Worm (Caenorhabditis elegans) whole organism, L1 larva: ENCODE results near the gene cox-10.

ENCODE experiments used
- C04F5.9 ChIP-seq: sonication (generic microtip); optimal IDR thresholded peaks from 2 replicates; lab custom pipeline; 2016; ENCODE audit warnings: missing genetic modification characterization, missing compliant biosample characterization
- C16A3.4 ChIP-seq: fragments of 150-350 bp; optimal IDR thresholded peaks from 2 replicates; lab custom pipeline; 2014; ENCODE audit warnings: missing biosample characterization, missing genetic modification characterization
- C34B4.2 ChIP-seq: sonication (generic microtip); optimal IDR thresholded peaks from 2 replicates; lab custom pipeline; 2017; ENCODE audit warnings: mild to moderate bottlenecking, missing genetic modification characterization, missing compliant biosample characterization
- Y116A8C.19 ChIP-seq: sonication (generic microtip); optimal IDR thresholded peaks from 2 replicates; lab custom pipeline; 2016; ENCODE audit warnings: missing compliant biosample characterization, missing genetic modification characterization, borderline replicate concordance
- ama-1 ChIP-seq: fragments of 150-350 bp; optimal IDR thresholded peaks from 2 replicates; lab custom pipeline; 2014
- ceh-8 ChIP-seq: fragments of 200-800 bp; sonication (Bioruptor generic); optimal IDR thresholded peaks from 2 replicates; lab custom pipeline; 2018; ENCODE audit warnings: mild to moderate bottlenecking, missing genetic modification characterization, moderate library complexity, missing compliant biosample characterization
- ceh-82 ChIP-seq, 3 experiments: fragments of 150-350 bp in 1 of 3; sonication (generic microtip) in 2 of 3; optimal IDR thresholded peaks; 2 replicates each; lab custom pipeline; 2014 to 2017; ENCODE audit warnings: missing biosample characterization in 3 of 3, missing genetic modification characterization in 3 of 3
- ceh-88 ChIP-seq: fragments of 200-800 bp; sonication (Bioruptor generic); IDR thresholded peaks from 2 replicates; pipeline ENCODE4 v1.3.6; 2022; ENCODE audit warnings: missing genetic modification characterization, missing compliant biosample characterization
- ceh-90 ChIP-seq: sonication (generic microtip); optimal IDR thresholded peaks from 2 replicates; lab custom pipeline; 2016; ENCODE audit warnings: missing genetic modification characterization, missing compliant biosample characterization
- dpl-1 ChIP-seq, 3 experiments: fragments of 150-350 bp in 2 of 3; sonication (generic microtip) in 1 of 3; optimal IDR thresholded peaks; 2 replicates each; lab custom pipeline; 2014 to 2017; ENCODE audit warnings: missing biosample characterization in 3 of 3, missing genetic modification characterization in 3 of 3, missing genetic modification reagents in 3 of 3
- efl-1 ChIP-seq, 4 experiments: fragments of 150-350 bp; optimal IDR thresholded peaks in 3 of 4; peaks in 1 of 4; 1 replicate in 1 of 4; 2 replicates in 3 of 4; lab custom pipeline; 2014; ENCODE audit warnings: missing biosample characterization in 2 of 4, missing genetic modification characterization in 2 of 4, missing genetic modification reagents in 2 of 4
- egl-13 ChIP-seq: sonication (generic microtip); optimal IDR thresholded peaks from 2 replicates; lab custom pipeline; 2016; ENCODE audit warnings: missing genotype, missing genetic modification reagents, missing genetic modification characterization, missing compliant biosample characterization
- egl-27 ChIP-seq, 2 experiments: fragments of 150-350 bp in 1 of 2; sonication (generic microtip); optimal IDR thresholded peaks; 3 replicates each; lab custom pipeline; 2017 to 2018; ENCODE audit warnings: missing biosample characterization in 2 of 2, missing genetic modification characterization in 2 of 2, missing genetic modification reagents in 2 of 2
- fkh-4 ChIP-seq: sonication (generic microtip); optimal IDR thresholded peaks from 2 replicates; lab custom pipeline; 2016; ENCODE audit warnings: missing compliant biosample characterization, missing genetic modification characterization, borderline replicate concordance
- fkh-8 ChIP-seq: sonication (generic microtip); optimal IDR thresholded peaks from 2 replicates; lab custom pipeline; 2016; ENCODE audit warnings: mild to moderate bottlenecking, missing genetic modification characterization, missing compliant biosample characterization
- fos-1 ChIP-seq: fragments of 150-350 bp; optimal IDR thresholded peaks from 2 replicates; lab custom pipeline; 2014; ENCODE audit warnings: missing biosample characterization, missing genetic modification characterization
- isw-1 ChIP-seq: fragments of 200-800 bp; sonication (Bioruptor generic); IDR thresholded peaks from 2 replicates; pipeline ENCODE4 v1.3.6; 2022; ENCODE audit warnings: missing genetic modification characterization, missing compliant biosample characterization
- lin-15B ChIP-seq: fragments of 150-350 bp; sonication (generic microtip); optimal IDR thresholded peaks from 3 replicates; lab custom pipeline; 2014; ENCODE audit warnings: missing biosample characterization, missing genetic modification characterization
- lin-35 ChIP-seq, 2 experiments: fragments of 150-350 bp; optimal IDR thresholded peaks; 2 replicates each; lab custom pipeline; 2014; ENCODE audit warnings: missing biosample characterization in 2 of 2, missing genetic modification characterization in 2 of 2, missing genetic modification reagents in 2 of 2
- lir-3 ChIP-seq: sonication (generic microtip); optimal IDR thresholded peaks from 2 replicates; lab custom pipeline; 2016; ENCODE audit warnings: mild to moderate bottlenecking, missing genetic modification characterization, moderate library complexity, missing compliant biosample characterization; ENCODE audit not compliant: poor library complexity
- mab-9 ChIP-seq: fragments of 200-800 bp; sonication (Bioruptor generic); IDR thresholded peaks from 2 replicates; pipeline ENCODE4 v1.3.6; 2022; ENCODE audit warnings: missing genetic modification reagents, missing genetic modification characterization, missing compliant biosample characterization
- nhr-12 ChIP-seq: sonication (generic microtip); optimal IDR thresholded peaks from 2 replicates; lab custom pipeline; 2017; ENCODE audit warnings: missing biosample characterization, missing genetic modification characterization
- nhr-19 ChIP-seq: fragments of 200-800 bp; sonication (Bioruptor generic); conservative IDR thresholded peaks from 2 replicates; pipeline ENCODE4 v1.3.6; 2022; ENCODE audit warnings: missing genetic modification characterization, missing compliant biosample characterization
- nhr-28 ChIP-seq: fragments of 150-350 bp; optimal IDR thresholded peaks from 2 replicates; lab custom pipeline; 2014; ENCODE audit warnings: missing biosample characterization, missing genetic modification characterization
- nhr-85 ChIP-seq: sonication (generic microtip); peaks from one replicate; lab custom pipeline; 2016; ENCODE audit warnings: missing genetic modification characterization, inconsistent platforms, missing compliant biosample characterization
- pax-3 ChIP-seq: fragments of 200-800 bp; sonication (Bioruptor generic); optimal IDR thresholded peaks from 2 replicates; lab custom pipeline; 2018; ENCODE audit warnings: mild to moderate bottlenecking, missing genetic modification characterization, moderate library complexity, missing compliant biosample characterization
- snu-23 ChIP-seq: sonication (generic microtip); optimal IDR thresholded peaks from 2 replicates; lab custom pipeline; 2016; ENCODE audit warnings: missing genetic modification characterization, missing compliant biosample characterization
- sox-4 ChIP-seq: sonication (generic microtip); optimal IDR thresholded peaks from 2 replicates; lab custom pipeline; 2016; ENCODE audit warnings: missing genetic modification characterization, missing compliant biosample characterization
- sptf-1 ChIP-seq: fragments of 150-350 bp; optimal IDR thresholded peaks from 2 replicates; lab custom pipeline; 2014; ENCODE audit warnings: missing biosample characterization, missing genetic modification characterization
- swsn-7 ChIP-seq: sonication (generic microtip); optimal IDR thresholded peaks from 2 replicates; lab custom pipeline; 2016; ENCODE audit warnings: missing genetic modification characterization, missing compliant biosample characterization
- tbx-2 ChIP-seq: sonication (generic microtip); optimal IDR thresholded peaks from 2 replicates; lab custom pipeline; 2016; ENCODE audit warnings: missing genetic modification characterization, missing compliant biosample characterization
- tlp-1 ChIP-seq: fragments of 150-350 bp; optimal IDR thresholded peaks from 2 replicates; lab custom pipeline; 2014; ENCODE audit warnings: missing biosample characterization, missing genetic modification characterization
- unc-30 ChIP-seq: sonication (generic microtip); optimal IDR thresholded peaks from 2 replicates; lab custom pipeline; 2017; ENCODE audit warnings: missing biosample characterization, missing genetic modification characterization
- xbp-1 ChIP-seq: sonication (generic microtip); optimal IDR thresholded peaks from 2 replicates; lab custom pipeline; 2016; ENCODE audit warnings: missing genetic modification characterization, missing compliant biosample characterization

Gene cox-10

ce11 chrII:12670877-12671864 lies 8.6 kb upstream of the cox-10 start:
- TF ChIP-seq egl-27 (tag; optimal IDR thresholded peaks at IDR 0.05; lab: Kevin White, UChicago): no peak
- no peak for TF ChIP-seq sox-4 (tag; lab: Kevin White, UChicago)
- no peak for TF ChIP-seq egl-13
- no peak for TF ChIP-seq unc-30
- TF ChIP-seq nhr-19 (GFP tag; lab: Robert Waterston, UW): no peak
- no peak for TF ChIP-seq swsn-7
- peak; percentile 40; the same call in 1 of the 2 replicates for TF ChIP-seq mab-9 (GFP tag; lab: Robert Waterston, UW)
- no peak for TF ChIP-seq ceh-90 (tag; lab: Kevin White, UChicago)
- TF ChIP-seq C34B4.2 (tag; lab: Kevin White, UChicago): no peak
- TF ChIP-seq lin-15B (tag; lab: Kevin White, UChicago): no peak
- TF ChIP-seq ama-1 (lab: Kevin White, UChicago): no peak
- no peak for TF ChIP-seq ceh-8 (GFP tag; lab: Kevin White, UChicago)
- TF ChIP-seq efl-1 (optimal IDR thresholded peaks at IDR 0.05; lab: Kevin White, UChicago): no peak
- peak in 1 of 2 experiments; percentile 28 for TF ChIP-seq efl-1 (GFP tag; optimal IDR thresholded peaks at IDR 0.05 in 1 of 2; lab: Kevin White, UChicago)
- no peak for TF ChIP-seq snu-23 (GFP tag; lab: Kevin White, UChicago)
- TF ChIP-seq tlp-1 (tag; lab: Kevin White, UChicago): no peak
- TF ChIP-seq ceh-82 (tag; optimal IDR thresholded peaks at IDR 0.05; lab: Kevin White, UChicago): no peak

- TF ChIP-seq nhr-85 (tag; lab: Kevin White, UChicago) (peak; percentile 66), snu-23 (GFP tag; lab: Kevin White, UChicago) (no peak)
Measured at ce11 chrII:12671892-12672291, 7.9 kb upstream of the cox-10 start.

ce11 chrII:12672512-12672911 lies 7.2 kb upstream of the cox-10 start:
- no peak for TF ChIP-seq efl-1 (optimal IDR thresholded peaks at IDR 0.05; lab: Kevin White, UChicago)
- peak in 1 of 2 experiments; percentile 27 for TF ChIP-seq efl-1 (GFP tag; optimal IDR thresholded peaks at IDR 0.05 in 1 of 2; lab: Kevin White, UChicago)
- no peak for TF ChIP-seq fos-1 (tag; lab: Kevin White, UChicago)
- TF ChIP-seq nhr-19 (GFP tag; lab: Robert Waterston, UW): 0 out of 2 replicates have a peak, but pooled peaks have one; percentile 4
- no peak for TF ChIP-seq dpl-1 (GFP tag; optimal IDR thresholded peaks at IDR 0.05; lab: Kevin White, UChicago)
- peak; percentile 4 for TF ChIP-seq fkh-8 (tag; lab: Kevin White, UChicago)
- TF ChIP-seq, all 84 proteins: peak for 3

ce11 chrII:12673311-12673710 lies 6.4 kb upstream of the cox-10 start:
- no peak for TF ChIP-seq lin-35 (GFP tag; optimal IDR thresholded peaks at IDR 0.05; lab: Kevin White, UChicago)
- no peak for TF ChIP-seq efl-1 (optimal IDR thresholded peaks at IDR 0.05; lab: Kevin White, UChicago)
- peak in 1 of 2 experiments; percentile 92 for TF ChIP-seq efl-1 (GFP tag; optimal IDR thresholded peaks at IDR 0.05 in 1 of 2; lab: Kevin White, UChicago)
- no peak for TF ChIP-seq mab-9 (GFP tag; lab: Robert Waterston, UW)
- no peak for TF ChIP-seq xbp-1 (tag; lab: Kevin White, UChicago)
- no peak for TF ChIP-seq fkh-8 (tag; lab: Kevin White, UChicago)
- TF ChIP-seq, all 84 proteins: peak for 1

ce11 chrII:12677710-12677974 lies 2.1 kb upstream of the cox-10 start, which contains the start of gene Y38E10A.22:
Gene Y38E10A.22 (minus strand): TSS chrII:12677810.
- no peak for TF ChIP-seq nhr-85 (tag; lab: Kevin White, UChicago)

- TF ChIP-seq nhr-28 (no peak), egl-27 (tag; optimal IDR thresholded peaks at IDR 0.05; lab: Kevin White, UChicago) (no peak), C16A3.4 (tag; lab: Kevin White, UChicago) (peak; percentile 80), efl-1 (optimal IDR thresholded peaks at IDR 0.05; lab: Kevin White, UChicago) (peak; percentile 75 to 88), efl-1 (GFP tag; optimal IDR thresholded peaks at IDR 0.05 in 1 of 2; lab: Kevin White, UChicago) (peak; percentile 89 to 99), lir-3 (tag; lab: Kevin White, UChicago) (peak; percentile 92), Y116A8C.19 (tag; lab: Kevin White, UChicago) (peak; percentile 38), pax-3 (peak; percentile 74), ceh-88 (no peak), lin-35 (GFP tag; optimal IDR thresholded peaks at IDR 0.05; lab: Kevin White, UChicago) (peak; percentile 85 to 92), ceh-90 (tag; lab: Kevin White, UChicago) (peak; percentile 88), tbx-2 (tag; lab: Kevin White, UChicago) (peak; percentile 85), ama-1 (lab: Kevin White, UChicago) (no peak), nhr-12 (tag; lab: Kevin White, UChicago) (no peak), fkh-4 (tag; lab: Kevin White, UChicago) (peak; percentile 90), isw-1 (GFP tag; lab: Robert Waterston, UW) (peak; percentile 69), sptf-1 (no peak), C04F5.9 (peak; percentile 22), sox-4 (tag; lab: Kevin White, UChicago) (peak; percentile 42), C34B4.2 (tag; lab: Kevin White, UChicago) (no peak), unc-30 (no peak), mab-9 (GFP tag; lab: Robert Waterston, UW) (no peak)
Measured at ce11 chrII:12677975-12678866, 1.5 kb upstream of the cox-10 start.
